Worm (Caenorhabditis elegans) whole organism, midembryonic: ENCODE results near the gene srh-42.

ENCODE experiments used
- T22C8.4 ChIP-seq: fragments of 200-800 bp; sonication (Bioruptor generic); IDR thresholded peaks from 2 replicates; pipeline ENCODE4 v1.3.6; 2022; ENCODE audit warnings: missing genetic modification characterization, missing compliant biosample characterization
- flt-1 ChIP-seq: fragments of 200-800 bp; sonication (Bioruptor generic); IDR thresholded peaks from 2 replicates; pipeline ENCODE4 v1.3.6; 2022; ENCODE audit warnings: missing genetic modification characterization, missing compliant biosample characterization
- klf-2 ChIP-seq: fragments of 200-800 bp; sonication (Bioruptor generic); conservative IDR thresholded peaks from 2 replicates; pipeline ENCODE4 v1.3.6; 2022; ENCODE audit warnings: missing genetic modification reagents, missing genetic modification characterization, missing compliant biosample characterization
- ref-1 ChIP-seq: fragments of 200-800 bp; sonication (Bioruptor generic); conservative IDR thresholded peaks from 2 replicates; pipeline ENCODE4 v1.3.6; 2022; ENCODE audit warnings: missing genetic modification reagents, missing genetic modification characterization, missing compliant biosample characterization
- tab-1 ChIP-seq: fragments of 200-800 bp; sonication (Bioruptor generic); IDR thresholded peaks from 2 replicates; pipeline ENCODE4 v1.3.6; 2022; ENCODE audit warnings: missing genetic modification characterization, missing compliant biosample characterization
- ztf-23 ChIP-seq: fragments of 200-800 bp; sonication (Bioruptor generic); IDR thresholded peaks from 2 replicates; pipeline ENCODE4 v1.3.6; 2022; ENCODE audit warnings: missing genetic modification reagents, missing genetic modification characterization, missing compliant biosample characterization
- ztf-29 ChIP-seq: fragments of 200-800 bp; sonication (Bioruptor generic); IDR thresholded peaks from 2 replicates; pipeline ENCODE4 v1.3.6; 2022; ENCODE audit warnings: missing genetic modification reagents, missing genetic modification characterization, missing compliant biosample characterization

- TF ChIP-seq ref-1 (GFP tag; lab: Robert Waterston, UW): no peak
- no peak for TF ChIP-seq klf-2 (GFP tag; lab: Robert Waterston, UW)
- TF ChIP-seq ztf-23 (GFP tag; lab: Robert Waterston, UW): peak; percentile 41; the same call in 1 of the 2 replicates
- no peak for TF ChIP-seq T22C8.4
- TF ChIP-seq flt-1 (GFP tag; lab: Robert Waterston, UW): 0 out of 2 replicates have a peak, but pooled peaks have one; percentile 53
- TF ChIP-seq tab-1: no peak
- TF ChIP-seq ztf-29: no peak
These were observed 32.4 kb upstream of the srh-42 start for ce11 chrII:14321225-14321624.
